Worm (Caenorhabditis elegans): ENCODE measurements around the gene C17C3.15.

C17C3.15 gene

ce11 chrII:5544764-5545163 is 25.7 kb upstream of the C17C3.15 start, which contains the start of gene ins-13:
TSS of gene ins-13 (minus strand) at chrII:5544864.
- TF ChIP-seq him-1 (tag; optimal IDR thresholded peaks at IDR 0.05) (no peak), dao-5 (tag; optimal IDR thresholded peaks at IDR 0.05) (no peak), W03F9.2 (tag; optimal IDR thresholded peaks at IDR 0.05) (no peak)

ce11 chrII:5547442-5547894 is 23.0 kb upstream of the C17C3.15 start, which contains the start of gene acdh-2:
TSS of gene acdh-2 (minus strand) at chrII:5547492.
- TF ChIP-seq W03F9.2 (tag; optimal IDR thresholded peaks at IDR 0.05) (no peak), dao-5 (tag; optimal IDR thresholded peaks at IDR 0.05) (no peak), him-1 (tag; optimal IDR thresholded peaks at IDR 0.05) (no peak)

ce11 chrII:5549746-5550145 is 20.7 kb upstream of the C17C3.15 start, which contains the start of gene C17C3.6:
TSS of gene C17C3.6 (plus strand) at chrII:5550046.
- no peak for TF ChIP-seq W03F9.2 (tag; optimal IDR thresholded peaks at IDR 0.05)
- TF ChIP-seq him-1 (tag; optimal IDR thresholded peaks at IDR 0.05): no peak
- no peak for TF ChIP-seq dao-5 (tag; optimal IDR thresholded peaks at IDR 0.05)

- TF ChIP-seq dao-5 (tag; optimal IDR thresholded peaks at IDR 0.05) (no peak), him-1 (tag; optimal IDR thresholded peaks at IDR 0.05) (no peak), W03F9.2 (tag; optimal IDR thresholded peaks at IDR 0.05) (no peak)
These were observed 18.9 kb upstream of the C17C3.15 start, which contains the start of gene C17C3.5 for ce11 chrII:5551517-5551916. TSS of gene C17C3.5 (plus strand) at chrII:5551817.

ce11 chrII:5553531-5553930 is 16.9 kb upstream of the C17C3.15 start:
- TF ChIP-seq him-1 (tag; optimal IDR thresholded peaks at IDR 0.05) (no peak), W03F9.2 (tag; optimal IDR thresholded peaks at IDR 0.05) (no peak), dao-5 (tag; optimal IDR thresholded peaks at IDR 0.05) (no peak)

DNA sequence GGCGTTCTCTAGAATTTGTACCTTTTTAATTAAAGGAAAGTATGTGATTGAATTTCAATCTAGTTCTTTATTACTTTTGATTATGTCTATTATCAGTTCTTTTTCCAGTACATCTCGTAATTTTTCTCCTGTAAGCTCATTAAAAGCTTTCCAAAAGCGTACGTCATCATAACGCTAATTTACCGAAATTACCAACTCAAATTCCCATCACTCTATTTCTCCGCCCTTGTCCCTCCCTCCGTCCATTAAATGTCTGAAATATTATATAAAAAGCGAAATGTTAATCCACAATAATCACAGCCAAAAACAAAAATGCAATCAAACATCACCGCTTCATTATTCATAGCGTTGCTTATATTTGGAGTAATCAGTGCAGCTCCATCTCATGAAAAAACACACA is 16.1 kb upstream of the C17C3.15 start, which contains the start of gene ins-12:
Gene ins-12, plus strand, starts transcription at position 301 of the 400 bp plus-strand sequence.
- TF ChIP-seq W03F9.2 (tag; optimal IDR thresholded peaks at IDR 0.05) (no peak), dao-5 (tag; optimal IDR thresholded peaks at IDR 0.05) (no peak), him-1 (tag; optimal IDR thresholded peaks at IDR 0.05) (no peak)

ce11 chrII:5554788-5555187 is 15.7 kb upstream of the C17C3.15 start:
- no peak for TF ChIP-seq W03F9.2 (tag; optimal IDR thresholded peaks at IDR 0.05)
- TF ChIP-seq him-1 (tag; optimal IDR thresholded peaks at IDR 0.05): no peak
- TF ChIP-seq dao-5 (tag; optimal IDR thresholded peaks at IDR 0.05): no peak

ce11 chrII:5555522-5555921 is 14.9 kb upstream of the C17C3.15 start:
- TF ChIP-seq him-1 (tag; optimal IDR thresholded peaks at IDR 0.05): no peak
- TF ChIP-seq dao-5 (tag; optimal IDR thresholded peaks at IDR 0.05): no peak
- no peak for TF ChIP-seq W03F9.2 (tag; optimal IDR thresholded peaks at IDR 0.05)

ce11 chrII:5556431-5556830 is 14.0 kb upstream of the C17C3.15 start, which contains the start of gene ins-11:
TSS of gene ins-11 (plus strand) at chrII:5556731.
- TF ChIP-seq him-1 (tag; optimal IDR thresholded peaks at IDR 0.05): no peak
- TF ChIP-seq dao-5 (tag; optimal IDR thresholded peaks at IDR 0.05): no peak
- no peak for TF ChIP-seq W03F9.2 (tag; optimal IDR thresholded peaks at IDR 0.05)

ce11 chrII:5557134-5557533 is 13.3 kb upstream of the C17C3.15 start:
- TF ChIP-seq him-1 (tag; optimal IDR thresholded peaks at IDR 0.05): no peak
- no peak for TF ChIP-seq W03F9.2 (tag; optimal IDR thresholded peaks at IDR 0.05)
- TF ChIP-seq dao-5 (tag; optimal IDR thresholded peaks at IDR 0.05): no peak

DNA sequence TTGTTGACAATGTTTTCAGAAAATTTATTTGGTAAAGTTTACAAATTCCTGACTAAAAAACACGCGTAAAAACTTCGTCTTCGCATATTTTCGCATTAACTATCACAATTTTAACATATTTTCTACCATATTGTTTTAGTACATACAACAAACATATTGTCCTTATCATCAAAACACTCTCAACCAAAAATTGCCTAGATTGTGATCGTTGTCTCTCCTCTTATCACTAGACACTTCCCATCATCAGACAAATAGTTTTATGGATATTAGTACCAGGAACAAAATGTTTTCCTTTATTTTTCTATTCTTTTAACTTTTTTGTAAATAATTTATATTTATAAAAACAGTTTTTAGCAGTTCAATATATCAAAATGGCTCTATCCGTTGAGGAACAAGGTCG is 9.1 kb upstream of the C17C3.15 start, which contains the start of gene C17C3.3:
Gene C17C3.3, plus strand, starts transcription at position 346 of the 400 bp plus-strand sequence.
- no peak for TF ChIP-seq dao-5 (tag; optimal IDR thresholded peaks at IDR 0.05)
- TF ChIP-seq him-1 (tag; optimal IDR thresholded peaks at IDR 0.05): no peak
- no peak for TF ChIP-seq W03F9.2 (tag; optimal IDR thresholded peaks at IDR 0.05)

DNA sequence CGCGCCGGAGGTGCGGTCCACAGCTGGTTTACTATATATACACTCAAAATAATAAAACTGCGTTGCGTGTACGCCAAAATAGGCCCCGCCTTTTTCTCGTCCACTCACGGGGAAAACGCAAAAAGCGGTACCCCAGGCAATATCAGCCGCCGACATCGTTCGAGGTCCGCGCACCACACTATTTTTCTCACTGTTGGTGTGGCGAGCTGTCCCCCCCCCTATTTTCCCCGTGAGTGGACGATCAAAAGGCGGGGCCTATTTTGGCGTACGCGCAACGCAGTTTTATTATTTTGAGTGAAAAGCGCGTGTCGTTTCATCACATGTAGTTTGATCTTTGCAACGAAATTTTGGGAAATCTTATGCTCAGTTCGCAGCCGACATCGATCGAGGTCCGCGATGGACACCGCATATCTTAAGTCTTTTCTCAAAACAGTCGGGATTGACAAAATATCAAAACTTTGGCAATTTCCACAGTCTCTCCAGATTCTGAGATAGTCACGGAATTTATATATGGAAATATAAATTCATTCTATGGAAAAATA is 5.3 kb upstream of the C17C3.15 start:
- no peak for TF ChIP-seq dao-5 (tag; optimal IDR thresholded peaks at IDR 0.05)
- TF ChIP-seq W03F9.2 (tag; optimal IDR thresholded peaks at IDR 0.05): no peak
- TF ChIP-seq him-1 (tag; optimal IDR thresholded peaks at IDR 0.05): no peak

- TF ChIP-seq him-1 (tag; optimal IDR thresholded peaks at IDR 0.05): no peak
- no peak for TF ChIP-seq W03F9.2 (tag; optimal IDR thresholded peaks at IDR 0.05)
- TF ChIP-seq dao-5 (tag; optimal IDR thresholded peaks at IDR 0.05): no peak
These were observed 1.8 kb downstream of the C17C3.15 start for ce11 chrII:5572082-5572746.

ce11 chrII:5574925-5575324 is 4.5 kb downstream of the C17C3.15 start:
- TF ChIP-seq dao-5 (tag; optimal IDR thresholded peaks at IDR 0.05) (no peak), him-1 (tag; optimal IDR thresholded peaks at IDR 0.05) (no peak)

All from whole organism, L4/young adult.